Worm (Caenorhabditis elegans): ENCODE results near the gene algn-3.

DNA sequence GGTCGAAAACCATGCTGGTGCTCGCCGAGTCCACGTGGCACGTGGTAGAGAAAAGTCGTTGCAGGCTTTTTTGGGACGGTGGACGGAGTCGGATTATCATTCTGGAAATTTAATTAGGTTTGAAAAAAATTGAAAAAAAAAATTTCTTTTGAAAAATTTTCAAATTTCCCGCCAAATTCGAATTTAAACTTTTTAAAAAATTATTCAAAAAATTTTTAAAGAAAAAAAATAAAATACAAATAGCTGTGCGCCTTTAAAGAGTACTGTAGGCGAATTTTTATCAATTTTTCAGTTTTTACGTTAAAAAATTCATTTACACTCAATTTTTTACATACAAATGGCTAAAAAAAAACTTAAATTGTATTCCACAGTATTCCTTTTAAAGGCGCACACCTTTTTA lies 5.8 kb downstream of the algn-3 start, which contains the start of gene K09E4.3:
- TF ChIP-seq tra-4 (tag; optimal IDR thresholded peaks at IDR 0.05) (no peak), ama-1 (optimal IDR thresholded peaks at IDR 0.05) (no peak), hnd-1 (tag; optimal IDR thresholded peaks at IDR 0.05) (no peak), tbx-37 (GFP tag; conservative IDR thresholded peaks at IDR 0.05) (no peak), flt-1 (GFP tag; IDR thresholded peaks at IDR 0.05) (no peak), hmbx-1 (tag; optimal IDR thresholded peaks at IDR 0.05) (no peak), pes-1 (GFP tag; IDR thresholded peaks at IDR 0.05) (no peak), sea-1 (GFP tag; conservative IDR thresholded peaks at IDR 0.05) (no peak), ets-7 (tag; optimal IDR thresholded peaks at IDR 0.05) (no peak), ceh-36 (tag; optimal IDR thresholded peaks at IDR 0.05) (no peak), ceh-13 (GFP tag; optimal IDR thresholded peaks at IDR 0.05) (no peak), hmg-4 (GFP tag; optimal IDR thresholded peaks at IDR 0.05) (no peak), scrt-1 (GFP tag; IDR thresholded peaks at IDR 0.05) (no peak), tbx-11 (GFP tag; IDR thresholded peaks at IDR 0.05) (no peak)

Measured in whole organism, early embryonic.